Worm (Caenorhabditis elegans) whole organism, midembryonic: ENCODE data around the gene Y54G2A.16.

Experiments
- T22C8.4 ChIP-seq: fragments of 200-800 bp; sonication (Bioruptor generic); IDR thresholded peaks from 2 replicates; pipeline ENCODE4 v1.3.6; 2022; ENCODE audit warnings: missing genetic modification characterization, missing compliant biosample characterization
- cog-1 ChIP-seq: sonication (generic microtip); optimal IDR thresholded peaks from 2 replicates; lab custom pipeline; 2016; ENCODE audit warnings: missing genetic modification characterization, missing compliant biosample characterization
- flt-1 ChIP-seq: fragments of 200-800 bp; sonication (Bioruptor generic); IDR thresholded peaks from 2 replicates; pipeline ENCODE4 v1.3.6; 2022; ENCODE audit warnings: missing genetic modification characterization, missing compliant biosample characterization
- ref-1 ChIP-seq: fragments of 200-800 bp; sonication (Bioruptor generic); conservative IDR thresholded peaks from 2 replicates; pipeline ENCODE4 v1.3.6; 2022; ENCODE audit warnings: missing genetic modification reagents, missing genetic modification characterization, missing compliant biosample characterization
- ztf-29 ChIP-seq: fragments of 200-800 bp; sonication (Bioruptor generic); IDR thresholded peaks from 2 replicates; pipeline ENCODE4 v1.3.6; 2022; ENCODE audit warnings: missing genetic modification reagents, missing genetic modification characterization, missing compliant biosample characterization

ce11 chrIV:2820408-2820807 is 44.2 kb downstream of the Y54G2A.16 start, which contains the start of gene Y54G2A.37:
- no peak for TF ChIP-seq ztf-29
- TF ChIP-seq flt-1 (GFP tag; lab: Robert Waterston, UW) = no peak
- TF ChIP-seq T22C8.4 (GFP tag; lab: Robert Waterston, UW) = no peak
- TF ChIP-seq cog-1 (tag; lab: Kevin White, UChicago) = no peak
- TF ChIP-seq ref-1 (GFP tag; lab: Robert Waterston, UW) = no peak
